Fruit fly (Drosophila melanogaster) whole organism, adult: ENCODE data around the gene mAChR-C.
A peak's percentile ranks its signal among the peaks of the same experiment; 100 is the strongest.

Experiments
- CG11617 ChIP-seq: fragments of 200-800 bp; sonication (Bioruptor generic); optimal IDR thresholded peaks from 2 replicates; lab custom pipeline; 2017; ENCODE audit warnings: mild to moderate bottlenecking, missing biosample characterization, missing genetic modification reagents, missing genetic modification characterization
- CG12768 ChIP-seq: fragments of 200-800 bp; sonication (Bioruptor generic); optimal IDR thresholded peaks from 2 replicates; lab custom pipeline; 2017; ENCODE audit warnings: missing biosample characterization, missing genetic modification characterization, mild to moderate bottlenecking, moderate library complexity, missing genetic modification reagents
- CG14711 ChIP-seq: fragments of 200-800 bp; sonication (Bioruptor generic); optimal IDR thresholded peaks from 2 replicates; lab custom pipeline; 2018; ENCODE audit warnings: missing biosample characterization, mild to moderate bottlenecking, missing genetic modification characterization, moderate library complexity
- CG1620 ChIP-seq: fragments of 200-800 bp; sonication (Bioruptor generic); optimal IDR thresholded peaks from 2 replicates; lab custom pipeline; 2016; ENCODE audit warnings: missing biosample characterization, missing genetic modification characterization
- CG33017 ChIP-seq: fragments of 200-800 bp; sonication (Bioruptor generic); optimal IDR thresholded peaks from 2 replicates; lab custom pipeline; 2018; ENCODE audit warnings: missing biosample characterization, mild to moderate bottlenecking, missing genetic modification characterization, moderate library complexity
- CG5204 ChIP-seq: fragments of 200-800 bp; sonication (Bioruptor generic); optimal IDR thresholded peaks from 2 replicates; lab custom pipeline; 2016; ENCODE audit warnings: missing biosample characterization, missing genetic modification characterization
- CG7045 ChIP-seq: fragments of 200-800 bp; sonication (Bioruptor generic); optimal IDR thresholded peaks from 2 replicates; lab custom pipeline; 2017; ENCODE audit warnings: missing biosample characterization, mild to moderate bottlenecking, missing genetic modification characterization
- CG7101 ChIP-seq: fragments of 200-800 bp; sonication (Bioruptor generic); optimal IDR thresholded peaks from 2 replicates; lab custom pipeline; 2018; ENCODE audit warnings: missing biosample characterization, mild to moderate bottlenecking, missing genetic modification characterization, moderate library complexity
- Clk ChIP-seq: fragments of 200-800 bp; sonication (Bioruptor generic); optimal IDR thresholded peaks from 2 replicates; lab custom pipeline; 2017; ENCODE audit warnings: missing biosample characterization, missing genetic modification characterization
- Crg-1 ChIP-seq: fragments of 200-800 bp; sonication (Bioruptor generic); optimal IDR thresholded peaks from 2 replicates; lab custom pipeline; 2016; ENCODE audit warnings: missing biosample characterization, missing genetic modification characterization
- Hr96 ChIP-seq: fragments of 200-800 bp; sonication (Bioruptor generic); optimal IDR thresholded peaks from 2 replicates; lab custom pipeline; 2016; ENCODE audit warnings: missing biosample characterization, missing genetic modification characterization
- Mnt ChIP-seq: fragments of 200-800 bp; sonication (Bioruptor generic); optimal IDR thresholded peaks from 2 replicates; lab custom pipeline; 2016; ENCODE audit warnings: missing biosample characterization, mild to moderate bottlenecking, missing genetic modification characterization
- bab1 ChIP-seq: fragments of 200-800 bp; sonication (Bioruptor generic); optimal IDR thresholded peaks from 3 replicates; lab custom pipeline; 2019; ENCODE audit warnings: missing biosample characterization, mild to moderate bottlenecking, missing genetic modification characterization, moderate library complexity
- cic ChIP-seq: fragments of 200-800 bp; sonication (Bioruptor generic); optimal IDR thresholded peaks from 2 replicates; lab custom pipeline; 2017; ENCODE audit warnings: missing biosample characterization, mild to moderate bottlenecking, missing genetic modification characterization, moderate library complexity
- cnc ChIP-seq, 2 experiments: fragments of >200 bp; optimal IDR thresholded peaks; 2 replicates each; lab custom pipeline; 2017
- kay ChIP-seq: fragments of 200-800 bp; sonication (Bioruptor generic); peaks from one replicate; lab custom pipeline; 2016; ENCODE audit warnings: missing biosample characterization, missing genetic modification characterization, borderline replicate concordance
- ovo ChIP-seq: fragments of 200-800 bp; sonication (Bioruptor generic); optimal IDR thresholded peaks from 2 replicates; lab custom pipeline; 2016; ENCODE audit warnings: missing biosample characterization, missing genetic modification characterization
- pad ChIP-seq: fragments of 200-800 bp; sonication (Bioruptor generic); optimal IDR thresholded peaks from 3 replicates; lab custom pipeline; 2017; ENCODE audit warnings: missing biosample characterization, missing genetic modification characterization, mild to moderate bottlenecking, moderate library complexity, missing genetic modification reagents
- tj ChIP-seq: fragments of 200-800 bp; sonication (Bioruptor generic); optimal IDR thresholded peaks from 3 replicates; lab custom pipeline; 2017; ENCODE audit warnings: missing biosample characterization, mild to moderate bottlenecking, missing genetic modification characterization, moderate library complexity
- toe ChIP-seq: fragments of 200-800 bp; sonication (Bioruptor generic); optimal IDR thresholded peaks from 2 replicates; lab custom pipeline; 2016; ENCODE audit warnings: missing biosample characterization, missing genetic modification characterization

Gene mAChR-C

dm6 chrX:6802376-6803080 lies 30.0 kb downstream of the mAChR-C start:
- TF ChIP-seq Crg-1 (GFP tag; lab: Kevin White, UChicago), result no peak
- no peak for TF ChIP-seq ovo (GFP tag; lab: Kevin White, UChicago)
- TF ChIP-seq Hr96 (GFP tag; lab: Kevin White, UChicago), result no peak
- TF ChIP-seq Clk (GFP tag; lab: Kevin White, UChicago), result no peak
- no peak for TF ChIP-seq Mnt (GFP tag; lab: Kevin White, UChicago)
- no peak for TF ChIP-seq CG11617 (GFP tag; lab: Kevin White, UChicago)
- TF ChIP-seq cnc (optimal IDR thresholded peaks at IDR 0.05; lab: Kevin White, UChicago), result no peak
- TF ChIP-seq toe (GFP tag; lab: Kevin White, UChicago), result no peak
- no peak for TF ChIP-seq CG14711 (tag; lab: Kevin White, UChicago)
- no peak for TF ChIP-seq CG5204 (GFP tag; lab: Kevin White, UChicago)

dm6 chrX:6800726-6801296 lies 31.7 kb downstream of the mAChR-C start:
- TF ChIP-seq Hr96 (GFP tag; lab: Kevin White, UChicago), result peak; percentile 62
- TF ChIP-seq CG11617 (GFP tag; lab: Kevin White, UChicago), result peak; percentile 66
- TF ChIP-seq bab1, result peak; percentile 47
- no peak for TF ChIP-seq Clk (GFP tag; lab: Kevin White, UChicago)
- peak; percentile 45 for TF ChIP-seq CG7101
- peak; percentile 59 for TF ChIP-seq Mnt (GFP tag; lab: Kevin White, UChicago)
- peak; percentile 10 for TF ChIP-seq Crg-1 (GFP tag; lab: Kevin White, UChicago)
- TF ChIP-seq toe (GFP tag; lab: Kevin White, UChicago), result peak; percentile 11
- no peak for TF ChIP-seq ovo (GFP tag; lab: Kevin White, UChicago)
- TF ChIP-seq cic (GFP tag; lab: Kevin White, UChicago), result peak; percentile 93
- no peak for TF ChIP-seq CG1620 (GFP tag; lab: Kevin White, UChicago)
- TF ChIP-seq CG5204 (GFP tag; lab: Kevin White, UChicago), result no peak
- peak; percentile 37 for TF ChIP-seq tj (GFP tag; lab: Kevin White, UChicago)
- peak; percentile 69 for TF ChIP-seq pad (GFP tag; lab: Kevin White, UChicago)
- peak; percentile 65 for TF ChIP-seq kay (GFP tag; lab: Kevin White, UChicago)
- TF ChIP-seq cnc (optimal IDR thresholded peaks at IDR 0.05; lab: Kevin White, UChicago), result no peak
- TF ChIP-seq CG12768, result peak; percentile 79
- TF ChIP-seq CG7045, result no peak
- peak; percentile 50 for TF ChIP-seq CG14711 (tag; lab: Kevin White, UChicago)
- peak; percentile 28 for TF ChIP-seq CG33017

dm6 chrX:6799261-6800022 lies 33.0 kb downstream of the mAChR-C start:
- TF ChIP-seq CG11617 (GFP tag; lab: Kevin White, UChicago), result peak; percentile 12
- TF ChIP-seq tj (GFP tag; lab: Kevin White, UChicago), result no peak
- no peak for TF ChIP-seq bab1
- TF ChIP-seq CG14711 (tag; lab: Kevin White, UChicago), result peak; percentile 38
- TF ChIP-seq kay (GFP tag; lab: Kevin White, UChicago), result peak; percentile 51
- TF ChIP-seq cic (GFP tag; lab: Kevin White, UChicago), result peak; percentile 32
- TF ChIP-seq pad (GFP tag; lab: Kevin White, UChicago), result peak; percentile 1
- TF ChIP-seq CG33017, result peak; percentile 30
- TF ChIP-seq CG7101, result peak; percentile 53
- peak; percentile 8 for TF ChIP-seq CG7045

- TF ChIP-seq CG7045 (no peak), pad (GFP tag; lab: Kevin White, UChicago) (no peak), CG5204 (GFP tag; lab: Kevin White, UChicago) (no peak), CG7101 (no peak), CG14711 (tag; lab: Kevin White, UChicago) (no peak), kay (GFP tag; lab: Kevin White, UChicago) (no peak), Hr96 (GFP tag; lab: Kevin White, UChicago) (no peak), Crg-1 (GFP tag; lab: Kevin White, UChicago) (no peak), CG12768 (no peak), Mnt (GFP tag; lab: Kevin White, UChicago) (no peak), tj (GFP tag; lab: Kevin White, UChicago) (no peak), CG1620 (GFP tag; lab: Kevin White, UChicago) (no peak), CG11617 (GFP tag; lab: Kevin White, UChicago) (no peak), bab1 (no peak), CG33017 (no peak), cic (GFP tag; lab: Kevin White, UChicago) (no peak), ovo (GFP tag; lab: Kevin White, UChicago) (no peak), Clk (GFP tag; lab: Kevin White, UChicago) (no peak), cnc (optimal IDR thresholded peaks at IDR 0.05; lab: Kevin White, UChicago) (no peak), toe (GFP tag; lab: Kevin White, UChicago) (no peak)
These were observed 35.5 kb downstream of the mAChR-C start for dm6 chrX:6796972-6797371.

- TF ChIP-seq Clk (GFP tag; lab: Kevin White, UChicago) (no peak), Hr96 (GFP tag; lab: Kevin White, UChicago) (no peak), bab1 (peak; percentile 12)
These were observed 36.3 kb downstream of the mAChR-C start for dm6 chrX:6795987-6796691.
